Fruit fly (Drosophila melanogaster) whole organism, adult: Measurements from ENCODE around the gene CG14183.

Experiments
- CG11617 ChIP-seq: fragments of 200-800 bp; sonication (Bioruptor generic); optimal IDR thresholded peaks from 2 replicates; lab custom pipeline; 2017; ENCODE audit warnings: mild to moderate bottlenecking, missing biosample characterization, missing genetic modification reagents, missing genetic modification characterization
- CG12768 ChIP-seq: fragments of 200-800 bp; sonication (Bioruptor generic); optimal IDR thresholded peaks from 2 replicates; lab custom pipeline; 2017; ENCODE audit warnings: missing biosample characterization, missing genetic modification characterization, mild to moderate bottlenecking, moderate library complexity, missing genetic modification reagents
- CG14711 ChIP-seq: fragments of 200-800 bp; sonication (Bioruptor generic); optimal IDR thresholded peaks from 2 replicates; lab custom pipeline; 2018; ENCODE audit warnings: missing biosample characterization, mild to moderate bottlenecking, missing genetic modification characterization, moderate library complexity
- CG1620 ChIP-seq: fragments of 200-800 bp; sonication (Bioruptor generic); optimal IDR thresholded peaks from 2 replicates; lab custom pipeline; 2016; ENCODE audit warnings: missing biosample characterization, missing genetic modification characterization
- CG33017 ChIP-seq: fragments of 200-800 bp; sonication (Bioruptor generic); optimal IDR thresholded peaks from 2 replicates; lab custom pipeline; 2018; ENCODE audit warnings: missing biosample characterization, mild to moderate bottlenecking, missing genetic modification characterization, moderate library complexity
- CG5204 ChIP-seq: fragments of 200-800 bp; sonication (Bioruptor generic); optimal IDR thresholded peaks from 2 replicates; lab custom pipeline; 2016; ENCODE audit warnings: missing biosample characterization, missing genetic modification characterization
- CG7045 ChIP-seq: fragments of 200-800 bp; sonication (Bioruptor generic); optimal IDR thresholded peaks from 2 replicates; lab custom pipeline; 2017; ENCODE audit warnings: missing biosample characterization, mild to moderate bottlenecking, missing genetic modification characterization
- CG7101 ChIP-seq: fragments of 200-800 bp; sonication (Bioruptor generic); optimal IDR thresholded peaks from 2 replicates; lab custom pipeline; 2018; ENCODE audit warnings: missing biosample characterization, mild to moderate bottlenecking, missing genetic modification characterization, moderate library complexity
- Clk ChIP-seq: fragments of 200-800 bp; sonication (Bioruptor generic); optimal IDR thresholded peaks from 2 replicates; lab custom pipeline; 2017; ENCODE audit warnings: missing biosample characterization, missing genetic modification characterization
- Crg-1 ChIP-seq: fragments of 200-800 bp; sonication (Bioruptor generic); optimal IDR thresholded peaks from 2 replicates; lab custom pipeline; 2016; ENCODE audit warnings: missing biosample characterization, missing genetic modification characterization
- Hr96 ChIP-seq: fragments of 200-800 bp; sonication (Bioruptor generic); optimal IDR thresholded peaks from 2 replicates; lab custom pipeline; 2016; ENCODE audit warnings: missing biosample characterization, missing genetic modification characterization
- Mnt ChIP-seq: fragments of 200-800 bp; sonication (Bioruptor generic); optimal IDR thresholded peaks from 2 replicates; lab custom pipeline; 2016; ENCODE audit warnings: missing biosample characterization, mild to moderate bottlenecking, missing genetic modification characterization
- bab1 ChIP-seq: fragments of 200-800 bp; sonication (Bioruptor generic); optimal IDR thresholded peaks from 3 replicates; lab custom pipeline; 2019; ENCODE audit warnings: missing biosample characterization, mild to moderate bottlenecking, missing genetic modification characterization, moderate library complexity
- cic ChIP-seq: fragments of 200-800 bp; sonication (Bioruptor generic); optimal IDR thresholded peaks from 2 replicates; lab custom pipeline; 2017; ENCODE audit warnings: missing biosample characterization, mild to moderate bottlenecking, missing genetic modification characterization, moderate library complexity
- cnc ChIP-seq, 2 experiments: fragments of >200 bp; optimal IDR thresholded peaks; 2 replicates each; lab custom pipeline; 2017
- kay ChIP-seq: fragments of 200-800 bp; sonication (Bioruptor generic); peaks from one replicate; lab custom pipeline; 2016; ENCODE audit warnings: missing biosample characterization, missing genetic modification characterization, borderline replicate concordance
- ovo ChIP-seq: fragments of 200-800 bp; sonication (Bioruptor generic); optimal IDR thresholded peaks from 2 replicates; lab custom pipeline; 2016; ENCODE audit warnings: missing biosample characterization, missing genetic modification characterization
- pad ChIP-seq: fragments of 200-800 bp; sonication (Bioruptor generic); optimal IDR thresholded peaks from 3 replicates; lab custom pipeline; 2017; ENCODE audit warnings: missing biosample characterization, missing genetic modification characterization, mild to moderate bottlenecking, moderate library complexity, missing genetic modification reagents
- tj ChIP-seq: fragments of 200-800 bp; sonication (Bioruptor generic); optimal IDR thresholded peaks from 3 replicates; lab custom pipeline; 2017; ENCODE audit warnings: missing biosample characterization, mild to moderate bottlenecking, missing genetic modification characterization, moderate library complexity
- toe ChIP-seq: fragments of 200-800 bp; sonication (Bioruptor generic); optimal IDR thresholded peaks from 2 replicates; lab custom pipeline; 2016; ENCODE audit warnings: missing biosample characterization, missing genetic modification characterization

Gene CG14183

dm6 chr3L:20002482-20003234, 25.0 kb downstream of the CG14183 start, which contains the start of gene CG7668:
Gene CG7668 (plus strand): TSS chr3L:20002736.
- peak; percentile 66 for TF ChIP-seq pad (GFP tag; lab: Kevin White, UChicago)
- TF ChIP-seq CG33017 (tag; lab: Kevin White, UChicago), result peak; percentile 85
- peak; percentile 82 for TF ChIP-seq CG14711 (tag; lab: Kevin White, UChicago)
- TF ChIP-seq Clk, result peak; percentile 80
- peak; percentile 62 for TF ChIP-seq Mnt
- TF ChIP-seq cnc (optimal IDR thresholded peaks at IDR 0.05; lab: Kevin White, UChicago), result no peak
- peak; percentile 75 for TF ChIP-seq kay (GFP tag; lab: Kevin White, UChicago)
- peak; percentile 43 for TF ChIP-seq ovo
- TF ChIP-seq Hr96 (GFP tag; lab: Kevin White, UChicago), result no peak
- peak; percentile 86 for TF ChIP-seq CG11617
- TF ChIP-seq CG1620 (GFP tag; lab: Kevin White, UChicago), result peak; percentile 78
- TF ChIP-seq cic (GFP tag; lab: Kevin White, UChicago), result peak; percentile 63
- peak; percentile 92 for TF ChIP-seq bab1 (GFP tag; lab: Kevin White, UChicago)
- peak; percentile 76 for TF ChIP-seq CG5204
- peak; percentile 89 for TF ChIP-seq CG7101 (tag; lab: Kevin White, UChicago)
- TF ChIP-seq Crg-1 (GFP tag; lab: Kevin White, UChicago), result peak; percentile 71
- TF ChIP-seq CG12768 (GFP tag; lab: Kevin White, UChicago), result peak; percentile 87
- TF ChIP-seq tj (GFP tag; lab: Kevin White, UChicago), result peak; percentile 59
- TF ChIP-seq CG7045 (GFP tag; lab: Kevin White, UChicago), result peak; percentile 85
- TF ChIP-seq toe (GFP tag; lab: Kevin White, UChicago), result peak; percentile 85

DNA sequence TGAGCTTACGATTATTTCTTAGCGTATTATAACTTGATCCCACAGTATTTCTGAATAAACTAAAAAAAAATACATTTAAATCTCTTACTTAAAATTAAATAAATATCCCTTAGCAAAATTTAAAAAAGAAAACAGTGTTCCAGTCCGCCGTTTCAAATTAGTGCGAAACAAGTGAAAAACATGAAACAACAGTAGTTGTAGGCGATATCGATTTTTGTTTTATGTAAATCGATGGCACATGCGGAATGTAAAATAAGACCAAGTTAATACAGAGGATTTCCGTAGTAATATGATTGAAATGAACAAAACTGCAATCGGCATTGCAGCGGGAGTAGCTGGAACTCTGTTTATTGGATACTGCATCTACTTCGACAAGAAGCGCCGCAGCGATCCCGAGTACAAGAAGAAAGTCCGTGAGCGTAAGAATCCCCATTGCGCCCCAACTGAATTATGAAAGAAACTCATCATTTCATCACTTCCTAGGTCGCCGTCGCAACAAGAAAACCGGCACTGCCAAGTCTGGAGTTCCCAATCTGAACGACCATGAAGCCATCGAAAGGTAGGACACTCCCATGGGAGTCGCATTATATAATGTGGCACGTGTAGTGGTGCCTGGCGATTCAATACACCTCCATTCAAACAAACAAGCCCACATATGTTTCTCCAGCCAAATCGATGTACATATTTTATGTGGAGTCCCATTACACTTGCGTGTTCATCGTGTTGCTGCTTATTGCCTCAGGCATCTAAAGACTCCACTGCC, 26.6 kb downstream of the CG14183 start:
- peak; percentile 67 for TF ChIP-seq Mnt
- TF ChIP-seq CG5204, result no peak

dm6 chr3L:20000081-20000736, 27.4 kb downstream of the CG14183 start, which contains the start of the genes Tom20 and Gabat:
Gene Tom20 (plus strand): TSS chr3L:20000644.
Gene Gabat (minus strand): TSS chr3L:20000686.
- TF ChIP-seq CG5204, result peak; percentile 33
- no peak for TF ChIP-seq bab1 (GFP tag; lab: Kevin White, UChicago)
- TF ChIP-seq CG12768 (GFP tag; lab: Kevin White, UChicago), result peak; percentile 45

DNA sequence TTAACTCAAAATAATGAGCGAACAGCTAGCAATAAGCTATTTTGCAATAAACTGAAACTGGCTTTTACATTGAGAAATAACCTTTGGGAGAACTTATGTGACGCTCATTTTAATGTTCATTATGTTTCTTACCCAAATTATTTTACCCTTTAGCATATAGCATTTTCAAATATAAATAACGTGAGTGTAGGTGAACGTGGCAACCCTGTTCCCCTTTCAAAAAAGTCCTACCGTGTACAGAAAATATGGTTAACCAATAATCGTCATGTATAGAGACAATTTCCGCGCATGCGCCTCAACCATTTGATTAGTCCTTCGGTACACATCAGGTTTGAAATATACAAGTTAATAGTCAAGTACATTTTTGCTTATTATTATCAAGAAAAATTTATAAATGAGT, 33.6 kb downstream of the CG14183 start:
- TF ChIP-seq CG14711 (tag; lab: Kevin White, UChicago) (peak; percentile 36), ovo (no peak), kay (GFP tag; lab: Kevin White, UChicago) (peak; percentile 40)

DNA sequence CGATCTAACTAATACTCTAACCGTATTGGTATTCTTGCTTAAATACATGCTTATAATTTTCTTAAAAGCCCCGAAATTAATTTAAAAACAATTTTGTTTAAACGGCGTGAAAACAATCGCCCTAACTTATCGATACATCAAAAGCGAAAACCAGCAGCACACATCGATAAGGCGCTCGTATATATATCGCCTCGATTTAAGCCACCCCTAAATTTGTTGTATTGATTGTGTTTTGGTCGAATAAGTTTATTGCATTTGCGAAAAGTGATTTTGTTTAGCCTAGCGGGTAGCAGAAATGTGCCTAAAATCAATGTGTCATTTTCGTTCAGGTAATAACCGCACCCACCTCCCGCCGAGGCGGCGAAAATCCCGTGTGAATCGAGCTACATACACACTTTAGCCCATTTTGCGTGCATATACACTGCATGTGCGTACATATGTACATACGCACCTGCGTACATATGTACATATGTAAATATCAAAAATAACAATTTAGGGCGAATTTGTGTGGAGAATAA, 35.9 kb downstream of the CG14183 start, which contains the start of the genes CG7646 and Nca:
TSS of gene CG7646 (plus strand) at position 174 of the 518 bp plus-strand sequence.
TSS of gene Nca (plus strand) at position 174 of the 518 bp plus-strand sequence.
- TF ChIP-seq toe (GFP tag; lab: Kevin White, UChicago), result peak; percentile 33
- TF ChIP-seq CG1620 (GFP tag; lab: Kevin White, UChicago), result no peak
- TF ChIP-seq Hr96 (GFP tag; lab: Kevin White, UChicago), result no peak
- peak; percentile 41 for TF ChIP-seq kay (GFP tag; lab: Kevin White, UChicago)
- no peak for TF ChIP-seq CG11617
- no peak for TF ChIP-seq pad (GFP tag; lab: Kevin White, UChicago)
- TF ChIP-seq CG33017 (tag; lab: Kevin White, UChicago), result no peak
- peak; percentile 43 for TF ChIP-seq Mnt
- TF ChIP-seq CG7045 (GFP tag; lab: Kevin White, UChicago), result no peak
- TF ChIP-seq CG12768 (GFP tag; lab: Kevin White, UChicago), result no peak
- TF ChIP-seq Clk, result no peak

dm6 chr3L:19991120-19991519, 36.5 kb downstream of the CG14183 start, which contains the start of gene fln:
Gene fln (minus strand): TSS chr3L:19991220.
- no peak for TF ChIP-seq tj (GFP tag; lab: Kevin White, UChicago)
- no peak for TF ChIP-seq bab1 (GFP tag; lab: Kevin White, UChicago)
- no peak for TF ChIP-seq Hr96 (GFP tag; lab: Kevin White, UChicago)
- TF ChIP-seq CG14711 (tag; lab: Kevin White, UChicago), result no peak
- no peak for TF ChIP-seq cic (GFP tag; lab: Kevin White, UChicago)
- TF ChIP-seq CG7101 (tag; lab: Kevin White, UChicago), result no peak
- TF ChIP-seq CG33017 (tag; lab: Kevin White, UChicago), result no peak
- TF ChIP-seq pad (GFP tag; lab: Kevin White, UChicago), result no peak
- no peak for TF ChIP-seq cnc (optimal IDR thresholded peaks at IDR 0.05; lab: Kevin White, UChicago)
- TF ChIP-seq kay (GFP tag; lab: Kevin White, UChicago), result no peak
